Worm (Caenorhabditis elegans) whole organism, L2 larva: ENCODE results near the gene Y45F3A.1.

Experiments
- alr-1 ChIP-seq: fragments of 150-350 bp; optimal IDR thresholded peaks from 2 replicates; lab custom pipeline; 2014; ENCODE audit warnings: missing biosample characterization, missing genetic modification characterization
- ceh-16 ChIP-seq: fragments of 150-350 bp; optimal IDR thresholded peaks from 2 replicates; lab custom pipeline; 2014; ENCODE audit warnings: missing biosample characterization, missing genetic modification characterization
- ceh-82 ChIP-seq: fragments of 150-350 bp; optimal IDR thresholded peaks from 2 replicates; lab custom pipeline; 2014; ENCODE audit warnings: missing biosample characterization, missing genetic modification characterization
- fos-1 ChIP-seq: fragments of 150-350 bp; optimal IDR thresholded peaks from 2 replicates; lab custom pipeline; 2014; ENCODE audit warnings: missing biosample characterization, missing genetic modification characterization
- lin-13 ChIP-seq: fragments of 150-350 bp; optimal IDR thresholded peaks from 2 replicates; lab custom pipeline; 2014; ENCODE audit warnings: missing biosample characterization, missing genetic modification reagents, missing genetic modification characterization
- nhr-12 ChIP-seq: fragments of 150-350 bp; optimal IDR thresholded peaks from 2 replicates; lab custom pipeline; 2014; ENCODE audit warnings: missing biosample characterization, missing genetic modification characterization
- nhr-6 ChIP-seq: fragments of 150-350 bp; optimal IDR thresholded peaks from 2 replicates; lab custom pipeline; 2014; ENCODE audit warnings: missing biosample characterization, missing genetic modification characterization
- sem-4 ChIP-seq: fragments of 150-350 bp; optimal IDR thresholded peaks from 2 replicates; lab custom pipeline; 2014; ENCODE audit warnings: missing biosample characterization, missing genetic modification reagents, missing genetic modification characterization
- snpc-4 ChIP-seq: fragments of 150-350 bp; optimal IDR thresholded peaks from 2 replicates; lab custom pipeline; 2014; ENCODE audit warnings: missing biosample characterization, missing genetic modification characterization
- unc-39 ChIP-seq: fragments of 150-350 bp; optimal IDR thresholded peaks from 2 replicates; lab custom pipeline; 2014; ENCODE audit warnings: missing biosample characterization, missing genetic modification characterization

- TF ChIP-seq alr-1 (no peak), lin-13 (GFP tag; lab: Kevin White, UChicago) (no peak), fos-1 (tag; lab: Kevin White, UChicago) (no peak), nhr-6 (no peak), nhr-12 (no peak), unc-39 (tag; lab: Kevin White, UChicago) (no peak), snpc-4 (tag; lab: Kevin White, UChicago) (no peak), ceh-16 (tag; lab: Kevin White, UChicago) (no peak), ceh-82 (tag; lab: Kevin White, UChicago) (no peak), sem-4 (tag; lab: Kevin White, UChicago) (no peak)
These were observed 3.8 kb downstream of the Y45F3A.1 start, which contains the start of gene T21C12.4 for ce11 chrIII:10557910-10558309.
